Worm (Caenorhabditis elegans) whole organism, midembryonic: ENCODE data around the gene K10C2.6.

Source experiments
- T22C8.4 ChIP-seq: fragments of 200-800 bp; sonication (Bioruptor generic); IDR thresholded peaks from 2 replicates; pipeline ENCODE4 v1.3.6; 2022; ENCODE audit warnings: missing genetic modification characterization, missing compliant biosample characterization
- cog-1 ChIP-seq: sonication (generic microtip); optimal IDR thresholded peaks from 2 replicates; lab custom pipeline; 2016; ENCODE audit warnings: missing genetic modification characterization, missing compliant biosample characterization
- flt-1 ChIP-seq: fragments of 200-800 bp; sonication (Bioruptor generic); IDR thresholded peaks from 2 replicates; pipeline ENCODE4 v1.3.6; 2022; ENCODE audit warnings: missing genetic modification characterization, missing compliant biosample characterization
- klf-2 ChIP-seq: fragments of 200-800 bp; sonication (Bioruptor generic); conservative IDR thresholded peaks from 2 replicates; pipeline ENCODE4 v1.3.6; 2022; ENCODE audit warnings: missing genetic modification reagents, missing genetic modification characterization, missing compliant biosample characterization
- med-1 ChIP-seq: sonication (generic microtip); optimal IDR thresholded peaks from 2 replicates; lab custom pipeline; 2017; ENCODE audit warnings: missing genetic modification characterization, mild to moderate bottlenecking, missing compliant biosample characterization, antibody characterized with exemption, missing genetic modification reagents; ENCODE audit not compliant: insufficient read depth
- ref-1 ChIP-seq: fragments of 200-800 bp; sonication (Bioruptor generic); conservative IDR thresholded peaks from 2 replicates; pipeline ENCODE4 v1.3.6; 2022; ENCODE audit warnings: missing genetic modification reagents, missing genetic modification characterization, missing compliant biosample characterization
- ztf-23 ChIP-seq: fragments of 200-800 bp; sonication (Bioruptor generic); IDR thresholded peaks from 2 replicates; pipeline ENCODE4 v1.3.6; 2022; ENCODE audit warnings: missing genetic modification reagents, missing genetic modification characterization, missing compliant biosample characterization
- ztf-29 ChIP-seq: fragments of 200-800 bp; sonication (Bioruptor generic); IDR thresholded peaks from 2 replicates; pipeline ENCODE4 v1.3.6; 2022; ENCODE audit warnings: missing genetic modification reagents, missing genetic modification characterization, missing compliant biosample characterization

DNA sequence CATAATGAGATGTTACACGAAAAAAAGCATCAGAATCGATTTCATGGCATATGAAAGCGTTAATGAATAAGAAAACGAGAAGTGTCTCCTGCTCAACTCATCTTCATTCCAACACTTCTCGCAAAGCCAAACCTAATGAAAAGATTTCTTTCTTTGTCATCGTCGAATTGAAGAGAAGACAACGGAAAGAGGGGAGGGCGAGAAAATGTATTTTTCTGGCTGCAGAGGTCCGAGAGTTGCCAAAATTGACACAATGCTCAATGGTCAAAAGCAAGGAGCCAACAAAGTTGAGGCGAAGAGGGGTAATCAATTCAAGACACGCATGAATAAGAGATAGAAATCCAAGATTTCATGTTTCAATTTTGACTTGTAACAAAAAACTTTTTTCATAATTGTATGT lies 32.1 kb upstream of the K10C2.6 start:
- no peak for TF ChIP-seq T22C8.4
- TF ChIP-seq cog-1 = no peak
- TF ChIP-seq med-1 (GFP tag; lab: Kevin White, UChicago) = no peak
- no peak for TF ChIP-seq flt-1 (GFP tag; lab: Robert Waterston, UW)
- no peak for TF ChIP-seq ztf-23 (GFP tag; lab: Robert Waterston, UW)
- TF ChIP-seq klf-2 (GFP tag; lab: Robert Waterston, UW) = no peak
- TF ChIP-seq ztf-29 = no peak
- TF ChIP-seq ref-1 = no peak
